Worm (Caenorhabditis elegans): ENCODE data around the gene acs-19.

Gene acs-19

ce11 chrIII:3869292-3869781 lies 5.0 kb downstream of the acs-19 start (continued):
- TF ChIP-seq hrde-1 (tag; optimal IDR thresholded peaks at IDR 0.05; ENCODE audit: borderline replicate concordance) (peak; percentile 97), hmg-1.2 (GFP tag; IDR thresholded peaks at IDR 0.05) (peak; percentile 45), pbrm-1 (GFP tag; IDR thresholded peaks at IDR 0.05) (peak; percentile 80; the same call in 1 of the 2 replicates), ceh-91 (GFP tag; IDR thresholded peaks at IDR 0.05) (peak; percentile 18; the same call in 1 of the 2 replicates), ceh-100 (GFP tag; IDR thresholded peaks at IDR 0.05) (peak; percentile 71), F39B2.1 (GFP tag; IDR thresholded peaks at IDR 0.05) (peak; percentile 88), efl-1 (GFP tag; optimal IDR thresholded peaks at IDR 0.05) (peak; percentile 34), ztf-3 (GFP tag; optimal IDR thresholded peaks at IDR 0.05) (no peak), fkh-3 (tag; optimal IDR thresholded peaks at IDR 0.05) (no peak), atf-7 (tag; optimal IDR thresholded peaks at IDR 0.05) (peak; percentile 82), mxl-1 (tag; optimal IDR thresholded peaks at IDR 0.05) (peak; percentile 72), dpl-1 (GFP tag; optimal IDR thresholded peaks at IDR 0.05) (no peak), unc-62 (GFP tag; optimal IDR thresholded peaks at IDR 0.05) (no peak), sdz-38 (tag; optimal IDR thresholded peaks at IDR 0.05) (no peak), tlf-1 (GFP tag; optimal IDR thresholded peaks at IDR 0.05) (peak; percentile 88), athp-1 (tag; optimal IDR thresholded peaks at IDR 0.05) (peak; percentile 94), ets-4 (GFP tag; optimal IDR thresholded peaks at IDR 0.05) (peak; percentile 77), egrh-3 (GFP tag; IDR thresholded peaks at IDR 0.05) (no peak), zim-3 (tag; optimal IDR thresholded peaks at IDR 0.05) (peak; percentile 77), madf-8 (GFP tag; conservative IDR thresholded peaks at IDR 0.05) (peak; percentile 21), ztf-22 (GFP tag; optimal IDR thresholded peaks at IDR 0.05) (no peak), ccch-3 (GFP tag; optimal IDR thresholded peaks at IDR 0.05) (no peak), Y56A3A.18 (GFP tag; IDR thresholded peaks at IDR 0.05) (peak; percentile 95), mes-4 (tag; optimal IDR thresholded peaks at IDR 0.05) (peak; percentile 62), rcor-1 (GFP tag; IDR thresholded peaks at IDR 0.05) (peak; percentile 76), Y67H2A.10 (GFP tag; conservative IDR thresholded peaks at IDR 0.05) (no peak), nhr-179 (tag; optimal IDR thresholded peaks at IDR 0.05) (peak; percentile 42), attf-6 (GFP tag; IDR thresholded peaks at IDR 0.05) (peak; percentile 82), F49E8.2 (tag; optimal IDR thresholded peaks at IDR 0.05; ENCODE audit: insufficient read depth) (peak; percentile 97), T26A5.8 (tag; optimal IDR thresholded peaks at IDR 0.05) (peak; percentile 82), cebp-2 (GFP tag; IDR thresholded peaks at IDR 0.05) (peak; percentile 73; the same call in 1 of the 2 replicates), madf-10 (tag; optimal IDR thresholded peaks at IDR 0.05) (peak; percentile 65), xnd-1 (tag; optimal IDR thresholded peaks at IDR 0.05) (peak; percentile 38), snpc-3.4 (tag; optimal IDR thresholded peaks at IDR 0.05) (peak; percentile 90), nhr-90 (tag; optimal IDR thresholded peaks at IDR 0.05) (peak; percentile 59), madf-6 (GFP tag; IDR thresholded peaks at IDR 0.05) (peak; percentile 81), C17E4.6 (GFP tag; IDR thresholded peaks at IDR 0.05) (peak; percentile 63; the same call in 1 of the 2 replicates), mcd-1 (GFP tag; IDR thresholded peaks at IDR 0.05) (peak; percentile 60; the same call in 1 of the 2 replicates), hmg-20 (GFP tag; IDR thresholded peaks at IDR 0.05) (peak; percentile 66), ceh-40 (GFP tag; IDR thresholded peaks at IDR 0.05) (peak; percentile 80; the same call in 1 of the 2 replicates), F55B11.4 (tag; optimal IDR thresholded peaks at IDR 0.05; ENCODE audit: borderline replicate concordance, insufficient read depth) (no peak), nfyb-1 (GFP tag; IDR thresholded peaks at IDR 0.05) (peak; percentile 78), aptf-3 (GFP tag; IDR thresholded peaks at IDR 0.05) (peak; percentile 83; the same call in 1 of the 2 replicates), rec-8 (tag; optimal IDR thresholded peaks at IDR 0.05) (peak in 1 of 2 experiments; percentile 21), let-526 (GFP tag; IDR thresholded peaks at IDR 0.05) (no peak), Y53G8AR.9 (GFP tag; conservative IDR thresholded peaks at IDR 0.05) (peak; percentile 92), Y95B8A.8 (GFP tag; IDR thresholded peaks at IDR 0.05) (peak; percentile 80), dpff-1 (tag; optimal IDR thresholded peaks at IDR 0.05) (peak; percentile 12)
